Fruit fly (Drosophila melanogaster) whole organism, embryonic: Measurements from ENCODE around the gene CG14984.

ENCODE experiments used
- ATbp ChIP-seq: fragments of 200-800 bp; sonication (Bioruptor generic); optimal IDR thresholded peaks from 2 replicates; lab custom pipeline; 2017; ENCODE audit warnings: missing biosample characterization, mild to moderate bottlenecking, missing genetic modification characterization, missing genetic modification reagents
- Aef1 ChIP-seq: fragments of 200-800 bp; sonication (Bioruptor generic); IDR thresholded peaks from 3 replicates; pipeline ENCODE4 v1.3.6; 2022; ENCODE audit warnings: missing biosample characterization, missing genetic modification characterization
- B-H2 ChIP-seq: fragments of 200-800 bp; sonication (Bioruptor generic); optimal IDR thresholded peaks from 2 replicates; lab custom pipeline; 2018; ENCODE audit warnings: missing biosample characterization, mild to moderate bottlenecking, missing genetic modification characterization
- BEAF-32 ChIP-seq: fragments of 200-800 bp; sonication (Bioruptor generic); optimal IDR thresholded peaks from 3 replicates; lab custom pipeline; 2017; ENCODE audit warnings: missing biosample characterization, missing genetic modification characterization, mild to moderate bottlenecking, moderate library complexity, missing genetic modification reagents
- CG11695 ChIP-seq: fragments of 200-800 bp; sonication (Bioruptor generic); IDR thresholded peaks from 3 replicates; pipeline ENCODE4 v1.3.6; 2022; ENCODE audit warnings: missing biosample characterization, missing genetic modification characterization
- CG12744 ChIP-seq: fragments of 200-800 bp; sonication (Bioruptor generic); optimal IDR thresholded peaks from 2 replicates; lab custom pipeline; 2016; ENCODE audit warnings: missing biosample characterization, missing genetic modification characterization
- CG14441 ChIP-seq: fragments of 200-800 bp; sonication (Bioruptor generic); IDR thresholded peaks from 2 replicates; pipeline ENCODE4 v1.3.6; 2022; ENCODE audit warnings: missing biosample characterization, missing genetic modification characterization
- CG14710 ChIP-seq: fragments of 200-800 bp; sonication (Bioruptor generic); optimal IDR thresholded peaks from 3 replicates; lab custom pipeline; 2019; ENCODE audit warnings: missing biosample characterization, mild to moderate bottlenecking, missing genetic modification characterization, moderate library complexity
- CG1603 ChIP-seq: fragments of 200-800 bp; sonication (Bioruptor generic); optimal IDR thresholded peaks from 2 replicates; lab custom pipeline; 2019; ENCODE audit warnings: missing biosample characterization, mild to moderate bottlenecking, missing genetic modification characterization, moderate library complexity
- CG16779 ChIP-seq: fragments of 200-800 bp; sonication (Bioruptor generic); IDR thresholded peaks from 2 replicates; pipeline ENCODE4 v1.3.6; 2022; ENCODE audit warnings: missing biosample characterization, missing genetic modification characterization
- CG16815 ChIP-seq: fragments of 200-800 bp; sonication (Bioruptor generic); optimal IDR thresholded peaks from 3 replicates; lab custom pipeline; 2017; ENCODE audit warnings: missing biosample characterization, mild to moderate bottlenecking, missing genetic modification characterization
- CG17186 ChIP-seq: fragments of 200-800 bp; sonication (Bioruptor generic); optimal IDR thresholded peaks from 3 replicates; lab custom pipeline; 2017; ENCODE audit warnings: missing biosample characterization, missing genetic modification reagents, missing genetic modification characterization
- CG17829 ChIP-seq: fragments of 200-800 bp; optimal IDR thresholded peaks from 2 replicates; lab custom pipeline; 2019; ENCODE audit warnings: missing biosample characterization, mild to moderate bottlenecking, missing genetic modification characterization, moderate library complexity
- CG2712 ChIP-seq: fragments of 200-800 bp; optimal IDR thresholded peaks from 3 replicates; lab custom pipeline; 2019; ENCODE audit warnings: missing biosample characterization, mild to moderate bottlenecking, missing genetic modification characterization, moderate library complexity
- CG33213 ChIP-seq: fragments of 200-800 bp; sonication (Bioruptor generic); optimal IDR thresholded peaks from 3 replicates; lab custom pipeline; 2016; ENCODE audit warnings: missing biosample characterization, missing genetic modification characterization
- CG3838 ChIP-seq: fragments of 200-800 bp; sonication (Bioruptor generic); optimal IDR thresholded peaks from 3 replicates; lab custom pipeline; 2016; ENCODE audit warnings: missing biosample characterization, missing genetic modification characterization
- CG3995 ChIP-seq: fragments of 200-800 bp; sonication (Bioruptor generic); optimal IDR thresholded peaks from 3 replicates; lab custom pipeline; 2016; ENCODE audit warnings: missing biosample characterization, missing genetic modification characterization
- CG4707 ChIP-seq: fragments of 200-800 bp; sonication (Bioruptor generic); optimal IDR thresholded peaks from 2 replicates; lab custom pipeline; 2018; ENCODE audit warnings: missing biosample characterization, mild to moderate bottlenecking, missing genetic modification characterization, moderate library complexity
- CG6175 ChIP-seq: fragments of 200-800 bp; sonication (Bioruptor generic); IDR thresholded peaks from 3 replicates; pipeline ENCODE4 v1.3.6; 2022; ENCODE audit warnings: missing biosample characterization, missing genetic modification characterization
- CG8388 ChIP-seq: fragments of 200-800 bp; sonication (Bioruptor generic); optimal IDR thresholded peaks from 2 replicates; lab custom pipeline; 2019; ENCODE audit warnings: missing biosample characterization, mild to moderate bottlenecking, missing genetic modification characterization, moderate library complexity
- CG9797 ChIP-seq: fragments of 200-800 bp; sonication (Bioruptor generic); optimal IDR thresholded peaks from 3 replicates; lab custom pipeline; 2018; ENCODE audit warnings: missing biosample characterization, mild to moderate bottlenecking, missing genetic modification characterization
- CG9876 ChIP-seq: fragments of 200-800 bp; sonication (Bioruptor generic); optimal IDR thresholded peaks from 2 replicates; lab custom pipeline; 2016; ENCODE audit warnings: missing biosample characterization, missing genetic modification characterization
- D ChIP-seq, 2 experiments: fragments of 200-800 bp in 1 of 2; fragments of >200 bp in 1 of 2; sonication (Bioruptor generic) in 1 of 2; optimal IDR thresholded peaks; 2 replicates in 1 of 2; 3 replicates in 1 of 2; lab custom pipeline; 2017; ENCODE audit warnings: mild to moderate bottlenecking in 1 of 2, missing biosample characterization in 1 of 2, missing genetic modification characterization in 1 of 2, missing genetic modification reagents in 1 of 2
- Fer3 ChIP-seq: fragments of 200-800 bp; sonication (Bioruptor generic); optimal IDR thresholded peaks from 2 replicates; lab custom pipeline; 2018; ENCODE audit warnings: missing biosample characterization, mild to moderate bottlenecking, missing genetic modification characterization, moderate library complexity
- MBD-R2 ChIP-seq: fragments of 200-800 bp; sonication (Bioruptor generic); IDR thresholded peaks from 2 replicates; pipeline ENCODE4 v1.3.6; 2022; ENCODE audit warnings: missing biosample characterization, missing genetic modification characterization
- Myb ChIP-seq: fragments of 200-800 bp; sonication (Bioruptor generic); optimal IDR thresholded peaks from 2 replicates; lab custom pipeline; 2016; ENCODE audit warnings: missing biosample characterization, missing genetic modification characterization
- PHDP ChIP-seq: fragments of 200-800 bp; sonication (Bioruptor generic); optimal IDR thresholded peaks from 3 replicates; lab custom pipeline; 2018; ENCODE audit warnings: missing biosample characterization, mild to moderate bottlenecking, missing genetic modification characterization, moderate library complexity
- Sry-δ ChIP-seq: fragments of 200-800 bp; sonication (Bioruptor generic); optimal IDR thresholded peaks from 2 replicates; lab custom pipeline; 2016; ENCODE audit warnings: missing biosample characterization, missing genetic modification characterization
- Taf1 ChIP-seq: fragments of 200-800 bp; sonication (Bioruptor generic); IDR thresholded peaks from 2 replicates; pipeline ENCODE4 v1.3.6; 2022; ENCODE audit warnings: missing biosample characterization, missing genetic modification characterization
- ara ChIP-seq: fragments of 200-800 bp; sonication (Bioruptor generic); IDR thresholded peaks from 2 replicates; pipeline ENCODE4 v1.3.6; 2022; ENCODE audit warnings: missing biosample characterization, missing genetic modification characterization
- danr ChIP-seq: fragments of 200-800 bp; sonication (Bioruptor generic); IDR thresholded peaks from 2 replicates; pipeline ENCODE4 v1.3.6; 2022; ENCODE audit warnings: missing biosample characterization, missing genetic modification characterization
- dati ChIP-seq: fragments of 200-800 bp; sonication (Bioruptor generic); IDR thresholded peaks from 2 replicates; pipeline ENCODE4 v1.3.6; 2022; ENCODE audit warnings: missing biosample characterization, missing genetic modification characterization
- dmrt99B ChIP-seq: fragments of 200-800 bp; sonication (Bioruptor generic); optimal IDR thresholded peaks from 2 replicates; lab custom pipeline; 2018; ENCODE audit warnings: missing biosample characterization, mild to moderate bottlenecking, missing genetic modification characterization, moderate library complexity
- gce ChIP-seq: fragments of 200-800 bp; sonication (Bioruptor generic); IDR thresholded peaks from 3 replicates; pipeline ENCODE4 v1.3.6; 2022; ENCODE audit warnings: missing biosample characterization, missing genetic modification characterization
- gsb-n ChIP-seq: fragments of 200-800 bp; sonication (Bioruptor generic); optimal IDR thresholded peaks from 3 replicates; lab custom pipeline; 2018; ENCODE audit warnings: missing biosample characterization, mild to moderate bottlenecking, missing genetic modification characterization
- lov ChIP-seq, 2 experiments: fragments of 200-800 bp in 1 of 2; fragments of >200 bp in 1 of 2; sonication (Bioruptor generic) in 1 of 2; IDR thresholded peaks in 1 of 2; optimal IDR thresholded peaks in 1 of 2; 2 replicates in 1 of 2; 3 replicates in 1 of 2; pipeline versions ENCODE4 v1.3.6 to Lab custom; 2017 to 2022; ENCODE audit warnings: missing biosample characterization in 1 of 2, missing genetic modification characterization in 1 of 2
- mirr ChIP-seq: fragments of 200-800 bp; sonication (Bioruptor generic); optimal IDR thresholded peaks from 3 replicates; lab custom pipeline; 2018; ENCODE audit warnings: missing biosample characterization, mild to moderate bottlenecking, missing genetic modification characterization
- otp ChIP-seq: fragments of 200-800 bp; sonication (Bioruptor generic); IDR thresholded peaks from 3 replicates; pipeline ENCODE4, ENCODE4 v1.3.6; 2022; ENCODE audit warnings: missing biosample characterization, missing genetic modification characterization
- pan ChIP-seq, 4 experiments: fragments of >200 bp in 3 of 4; fragments of 200-800 bp in 1 of 4; sonication (Bioruptor generic) in 1 of 4; optimal IDR thresholded peaks in 3 of 4; IDR thresholded peaks in 1 of 4; 2 replicates each; pipeline versions ENCODE4 v1.3.6 to Lab custom; 2017 to 2022; ENCODE audit warnings: missing biosample characterization in 2 of 4, missing genetic modification characterization in 2 of 4, mixed read lengths in 1 of 4
- pb ChIP-seq: fragments of 200-800 bp; sonication (Bioruptor generic); optimal IDR thresholded peaks from 3 replicates; lab custom pipeline; 2016; ENCODE audit warnings: missing biosample characterization, missing genetic modification characterization
- peb ChIP-seq: fragments of 200-800 bp; sonication (Bioruptor generic); IDR thresholded peaks from 2 replicates; pipeline ENCODE4 v1.3.6; 2022; ENCODE audit warnings: missing biosample characterization, missing genetic modification characterization
- ranshi ChIP-seq: fragments of 200-800 bp; sonication (Bioruptor generic); IDR thresholded peaks from 2 replicates; pipeline ENCODE4 v1.3.6; 2022; ENCODE audit warnings: missing biosample characterization, missing genetic modification characterization
- row ChIP-seq: fragments of 200-800 bp; sonication (Bioruptor generic); IDR thresholded peaks from 3 replicates; pipeline ENCODE4 v1.3.6; 2022; ENCODE audit warnings: missing biosample characterization, missing genetic modification characterization
- seq ChIP-seq: fragments of 200-800 bp; sonication (Bioruptor generic); IDR thresholded peaks from 2 replicates; pipeline ENCODE4 v1.3.6; 2022; ENCODE audit warnings: missing biosample characterization, missing genetic modification characterization
- slp2 ChIP-seq: fragments of 200-800 bp; sonication (Bioruptor generic); optimal IDR thresholded peaks from 2 replicates; lab custom pipeline; 2016; ENCODE audit warnings: missing biosample characterization, missing genetic modification characterization
- stc ChIP-seq: fragments of 200-800 bp; sonication (Bioruptor generic); IDR thresholded peaks from 2 replicates; pipeline ENCODE4 v1.3.6; 2022; ENCODE audit warnings: missing biosample characterization, missing genetic modification characterization
- tap ChIP-seq: fragments of 200-800 bp; optimal IDR thresholded peaks from 3 replicates; lab custom pipeline; 2019; ENCODE audit warnings: missing biosample characterization, mild to moderate bottlenecking, missing genetic modification characterization, moderate library complexity
- tll ChIP-seq, 2 experiments: fragments of 200-800 bp in 1 of 2; fragments of >200 bp in 1 of 2; sonication (Bioruptor generic) in 1 of 2; optimal IDR thresholded peaks; 2 replicates each; lab custom pipeline; 2017 to 2019; ENCODE audit warnings: missing biosample characterization in 2 of 2, missing genetic modification characterization in 2 of 2, mild to moderate bottlenecking in 1 of 2, moderate library complexity in 1 of 2

The CG14984 gene

DNA sequence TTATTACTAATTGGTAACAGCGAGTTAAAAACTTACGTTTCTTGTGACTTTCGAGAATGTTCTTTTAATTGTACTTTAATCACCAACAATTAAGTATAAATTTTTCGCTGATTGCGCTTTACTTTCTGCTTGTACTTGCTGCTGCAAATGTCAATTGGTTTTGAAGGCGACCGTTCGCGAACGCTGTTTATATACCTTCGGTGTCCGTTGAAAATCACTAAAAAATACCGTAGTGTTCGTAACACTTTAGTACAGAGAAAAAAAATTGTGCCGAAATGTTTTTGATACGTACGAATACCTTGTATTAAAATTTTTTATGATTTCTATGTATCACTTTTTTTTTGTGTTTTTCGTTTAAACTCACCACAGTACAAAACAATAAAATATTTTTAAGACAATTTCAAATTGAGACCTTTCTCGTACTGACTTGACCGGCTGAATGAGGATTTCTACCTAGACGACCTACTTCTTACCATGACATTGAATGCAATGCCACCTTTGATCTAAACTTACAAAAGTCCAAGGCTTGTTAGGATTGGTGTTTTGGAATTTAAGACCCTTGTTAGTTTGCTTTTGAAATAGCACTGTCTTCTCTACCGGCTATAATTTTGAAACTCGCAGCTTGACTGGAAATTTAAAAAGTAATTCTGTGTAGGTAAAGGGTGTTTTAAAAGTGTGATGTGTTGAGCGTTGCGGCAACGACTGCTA, 49.7 kb downstream of the CG14984 start, which contains the start of gene Ubi-p63E (continued):
- no peak for TF ChIP-seq CG16779 (GFP tag; lab: Robert Waterston, UW)
- no peak for TF ChIP-seq stc
- TF ChIP-seq Sry-δ (GFP tag; lab: Kevin White, UChicago) = peak; percentile 38
- peak; percentile 51 for TF ChIP-seq CG9797
- TF ChIP-seq CG3995 (GFP tag; lab: Kevin White, UChicago) = no peak
- TF ChIP-seq BEAF-32 (GFP tag; lab: Kevin White, UChicago) = no peak
- no peak for TF ChIP-seq row (GFP tag; lab: Robert Waterston, UW)
- TF ChIP-seq Myb (GFP tag; lab: Kevin White, UChicago) = peak; percentile 13
- TF ChIP-seq pb (GFP tag; lab: Kevin White, UChicago) = peak; percentile 60
- TF ChIP-seq CG11695 (GFP tag; lab: Robert Waterston, UW) = no peak
- TF ChIP-seq otp (GFP tag; lab: Robert Waterston, UW) = no peak
- TF ChIP-seq dmrt99B (tag; lab: Kevin White, UChicago) = peak; percentile 64
- peak; percentile 60 for TF ChIP-seq Fer3 (tag; lab: Kevin White, UChicago)
- no peak for TF ChIP-seq lov (optimal IDR thresholded peaks at IDR 0.05; lab: Kevin White, UChicago)
- no peak for TF ChIP-seq lov (GFP tag; IDR thresholded peaks at IDR 0.05; lab: Robert Waterston, UW)
- no peak for TF ChIP-seq gce (GFP tag; lab: Robert Waterston, UW)
- no peak for TF ChIP-seq dati (GFP tag; lab: Robert Waterston, UW)
- peak; percentile 44 for TF ChIP-seq mirr (GFP tag; lab: Kevin White, UChicago)
- TF ChIP-seq CG3838 (GFP tag; lab: Kevin White, UChicago) = peak; percentile 35
- TF ChIP-seq MBD-R2 (GFP tag; lab: Robert Waterston, UW) = no peak
- no peak for TF ChIP-seq ATbp (GFP tag; lab: Kevin White, UChicago)
- TF ChIP-seq danr (GFP tag; lab: Robert Waterston, UW) = no peak
- peak; percentile 82 for TF ChIP-seq B-H2 (GFP tag; lab: Kevin White, UChicago)
- peak; percentile 57 for TF ChIP-seq CG16815 (GFP tag; lab: Kevin White, UChicago)
- TF ChIP-seq PHDP (tag; lab: Kevin White, UChicago) = peak; percentile 62
- peak; percentile 31 for TF ChIP-seq CG4707 (GFP tag; lab: Kevin White, UChicago)
- peak; percentile 21 for TF ChIP-seq CG9876
- peak; percentile 64 for TF ChIP-seq CG12744 (GFP tag; lab: Kevin White, UChicago)
- no peak for TF ChIP-seq tll (GFP tag; optimal IDR thresholded peaks at IDR 0.05; lab: Kevin White, UChicago)
- peak; percentile 16 for TF ChIP-seq tap (tag; lab: Kevin White, UChicago)
- no peak for TF ChIP-seq CG14441
- TF ChIP-seq D (optimal IDR thresholded peaks at IDR 0.05; lab: Kevin White, UChicago) = no peak
- peak; percentile 57 for TF ChIP-seq D (GFP tag; optimal IDR thresholded peaks at IDR 0.05; lab: Kevin White, UChicago)
- peak; percentile 50 for TF ChIP-seq gsb-n (tag; lab: Kevin White, UChicago)
- no peak for TF ChIP-seq pan (optimal IDR thresholded peaks at IDR 0.05; lab: Kevin White, UChicago)
- no peak for TF ChIP-seq pan (GFP tag; optimal IDR thresholded peaks at IDR 0.05 in 1 of 2, IDR thresholded peaks at IDR 0.05 in 1 of 2)
- TF ChIP-seq Aef1 (GFP tag; lab: Robert Waterston, UW) = no peak
- TF ChIP-seq peb (GFP tag; lab: Robert Waterston, UW) = no peak
- TF ChIP-seq CG17186 (GFP tag; lab: Kevin White, UChicago) = no peak
- peak; percentile 16 for TF ChIP-seq CG17829 (tag; lab: Kevin White, UChicago)
- no peak for TF ChIP-seq ranshi
- TF ChIP-seq CG14710 (tag; lab: Kevin White, UChicago) = peak; percentile 67
- no peak for TF ChIP-seq CG6175 (GFP tag; lab: Robert Waterston, UW)
- TF ChIP-seq Taf1 (GFP tag; lab: Robert Waterston, UW) = no peak
- TF ChIP-seq CG8388 (GFP tag; lab: Kevin White, UChicago) = peak; percentile 48
- TF ChIP-seq CG33213 = peak; percentile 52
- TF ChIP-seq seq (GFP tag; lab: Robert Waterston, UW) = no peak
- TF ChIP-seq slp2 = peak; percentile 80
- TF ChIP-seq ara (GFP tag; lab: Robert Waterston, UW) = no peak
- peak; percentile 60 for TF ChIP-seq CG2712 (tag; lab: Kevin White, UChicago)
- TF ChIP-seq CG1603 (tag; lab: Kevin White, UChicago) = peak; percentile 29
